Fruit fly (Drosophila melanogaster): ENCODE data around the gene CG15771.

CG15771 gene

dm6 chrX:5783260-5784040 lies 28.1 kb downstream of the CG15771 start (continued):
- TF ChIP-seq CG7271 (tag; optimal IDR thresholded peaks at IDR 0.05) (no peak), CG6813 (GFP tag; optimal IDR thresholded peaks at IDR 0.05) (peak; percentile 2), CG1233 (GFP tag; optimal IDR thresholded peaks at IDR 0.05) (peak; percentile 6), amos (GFP tag; IDR thresholded peaks at IDR 0.05; ENCODE audit: partially characterized antibody) (no peak), CG4360 (GFP tag; IDR thresholded peaks at IDR 0.05) (0 out of 2 replicates have a peak, but pooled peaks have one; percentile 24), dati (GFP tag; IDR thresholded peaks at IDR 0.05) (no peak), pnt (GFP tag; optimal IDR thresholded peaks at IDR 0.05) (peak; percentile 22), sob (GFP tag; IDR thresholded peaks at IDR 0.05) (no peak), CG31224 (GFP tag; IDR thresholded peaks at IDR 0.05) (no peak), CG15011 (GFP tag; optimal IDR thresholded peaks at IDR 0.05) (no peak), Gug (GFP tag; IDR thresholded peaks at IDR 0.05) (0 out of 4 replicates have a peak, but pooled peaks have one; percentile 19), trem (tag; optimal IDR thresholded peaks at IDR 0.05) (peak; percentile 9), klu (GFP tag; IDR thresholded peaks at IDR 0.05) (no peak), lbe (GFP tag; optimal IDR thresholded peaks at IDR 0.05) (peak; percentile 59), CG13424 (tag; optimal IDR thresholded peaks at IDR 0.05) (peak; percentile 47), danr (GFP tag; IDR thresholded peaks at IDR 0.05) (no peak), fd64A (GFP tag; optimal IDR thresholded peaks at IDR 0.05) (no peak), CG13123 (GFP tag; optimal IDR thresholded peaks at IDR 0.05) (no peak), CG8924 (tag; optimal IDR thresholded peaks at IDR 0.05) (peak; percentile 25), CG34376 (GFP tag; optimal IDR thresholded peaks at IDR 0.05) (no peak), h (optimal IDR thresholded peaks at IDR 0.05) (no peak), dpn (GFP tag; optimal IDR thresholded peaks at IDR 0.05) (peak in 1 of 2 experiments; percentile 24), aop (GFP tag; IDR thresholded peaks at IDR 0.05) (no peak), Scr (GFP tag; IDR thresholded peaks at IDR 0.05; ENCODE audit: partially characterized antibody) (no peak), Atf-2 (GFP tag; optimal IDR thresholded peaks at IDR 0.05) (no peak), CG15601 (tag; optimal IDR thresholded peaks at IDR 0.05) (peak; percentile 1), Lim3 (GFP tag; IDR thresholded peaks at IDR 0.05) (no peak), CG3726 (GFP tag; IDR thresholded peaks at IDR 0.05) (no peak), tgo (GFP tag; IDR thresholded peaks at IDR 0.05) (peak; percentile 35; the same call in 1 of the 3 replicates), bowl (GFP tag; IDR thresholded peaks at IDR 0.05) (no peak), HHEX (GFP tag; optimal IDR thresholded peaks at IDR 0.05) (peak; percentile 8), PHDP (tag; optimal IDR thresholded peaks at IDR 0.05) (peak; percentile 41), CG15479 (GFP tag; optimal IDR thresholded peaks at IDR 0.05) (no peak), CG11696 (GFP tag; IDR thresholded peaks at IDR 0.05) (no peak), HLH54F (GFP tag; optimal IDR thresholded peaks at IDR 0.05) (no peak), gsb-n (tag; optimal IDR thresholded peaks at IDR 0.05) (peak; percentile 34), CG7786 (GFP tag; optimal IDR thresholded peaks at IDR 0.05) (no peak), gem (tag; optimal IDR thresholded peaks at IDR 0.05) (peak; percentile 69), so (GFP tag; IDR thresholded peaks at IDR 0.05) (peak; percentile 47; the same call in 1 of the 3 replicates), Pdp1 (GFP tag; optimal IDR thresholded peaks at IDR 0.05) (peak in 1 of 2 experiments; percentile 17), wor (GFP tag; IDR thresholded peaks at IDR 0.05) (peak; percentile 58), CG11398 (GFP tag; optimal IDR thresholded peaks at IDR 0.05) (no peak), her (GFP tag; optimal IDR thresholded peaks at IDR 0.05) (no peak), fd96Cb (tag; optimal IDR thresholded peaks at IDR 0.05) (peak; percentile 50), tna (GFP tag; IDR thresholded peaks at IDR 0.05; ENCODE audit: partially characterized antibody) (no peak), CG7745 (tag; optimal IDR thresholded peaks at IDR 0.05) (no peak), CG2199 (GFP tag; IDR thresholded peaks at IDR 0.05) (no peak), CG43689 (GFP tag; IDR thresholded peaks at IDR 0.05) (no peak), Sox102F (GFP tag; optimal IDR thresholded peaks at IDR 0.05) (peak; percentile 76), shn (GFP tag; optimal IDR thresholded peaks at IDR 0.05) (no peak)

All from whole organism, embryonic.